Worm (Caenorhabditis elegans) whole organism, L4 larva: ENCODE data around the gene Y49E10.10.

Source experiments
- mep-1 ChIP-seq: fragments of 150-350 bp; sonication (generic microtip); optimal IDR thresholded peaks from 3 replicates; lab custom pipeline; 2014; ENCODE audit warnings: missing biosample characterization, missing genetic modification characterization
- nhr-10 ChIP-seq: fragments of 150-350 bp; optimal IDR thresholded peaks from 2 replicates; lab custom pipeline; 2014; ENCODE audit warnings: missing biosample characterization, missing genetic modification characterization
- nhr-11 ChIP-seq: fragments of 150-350 bp; optimal IDR thresholded peaks from 2 replicates; lab custom pipeline; 2014; ENCODE audit warnings: missing biosample characterization, missing genetic modification characterization
- pha-4 ChIP-seq, 2 experiments: fragments of 150-350 bp in 1 of 2; fragments of 200-800 bp in 1 of 2; sonication (Bioruptor generic) in 1 of 2; IDR thresholded peaks in 1 of 2; optimal IDR thresholded peaks in 1 of 2; 2 replicates each; pipeline versions ENCODE4 v1.3.6 to Lab custom; 2014 to 2022; ENCODE audit warnings: missing genetic modification characterization in 2 of 2, missing genetic modification reagents in 2 of 2, missing biosample characterization in 1 of 2, missing compliant biosample characterization in 1 of 2
- set-16 ChIP-seq: fragments of 200-800 bp; sonication (Bioruptor generic); IDR thresholded peaks from 2 replicates; pipeline ENCODE4 v1.3.6; 2022; ENCODE audit warnings: missing genetic modification reagents, missing genetic modification characterization, missing compliant biosample characterization
- unc-39 ChIP-seq: sonication (generic microtip); optimal IDR thresholded peaks from 2 replicates; lab custom pipeline; 2017; ENCODE audit warnings: missing biosample characterization, missing genetic modification characterization
- zag-1 ChIP-seq: fragments of 150-350 bp; optimal IDR thresholded peaks from 2 replicates; lab custom pipeline; 2014; ENCODE audit warnings: missing biosample characterization, missing genetic modification characterization

- TF ChIP-seq pha-4 (GFP tag; IDR thresholded peaks at IDR 0.05; lab: Robert Waterston, UW) (no peak), pha-4 (tag; optimal IDR thresholded peaks at IDR 0.05; lab: Kevin White, UChicago) (no peak), unc-39 (no peak), nhr-10 (tag; lab: Kevin White, UChicago) (no peak), mep-1 (tag; lab: Kevin White, UChicago) (no peak), set-16 (GFP tag; lab: Robert Waterston, UW) (no peak), zag-1 (tag; lab: Kevin White, UChicago) (no peak), nhr-11 (no peak)
These were observed 22.0 kb upstream of the Y49E10.10 start for ce11 chrIII:12373306-12373705.
